Fruit fly (Drosophila melanogaster) Kc167 (cell line): ENCODE measurements around the gene dnd.

Source experiments
- Myc ChIP-seq: fragments of >200 bp; optimal IDR thresholded peaks from 2 replicates; lab custom pipeline; 2017; ENCODE audit warnings: missing external identifiers
- Sin3A ChIP-seq: fragments of >200 bp; optimal IDR thresholded peaks from 2 replicates; lab custom pipeline; 2018; ENCODE audit warnings: missing external identifiers
- h ChIP-seq: fragments of >200 bp; optimal IDR thresholded peaks from 3 replicates; lab custom pipeline; 2018; ENCODE audit warnings: missing external identifiers
- insv ChIP-seq: fragments of >200 bp; optimal IDR thresholded peaks from 3 replicates; lab custom pipeline; 2018; ENCODE audit warnings: missing external identifiers
- psq ChIP-seq: fragments of >200 bp; optimal IDR thresholded peaks from 2 replicates; lab custom pipeline; 2017; ENCODE audit warnings: missing external identifiers
- ttk ChIP-seq: sonication (Bioruptor generic); optimal IDR thresholded peaks from 2 replicates; lab custom pipeline; 2017; ENCODE audit warnings: missing external identifiers

Gene dnd

DNA sequence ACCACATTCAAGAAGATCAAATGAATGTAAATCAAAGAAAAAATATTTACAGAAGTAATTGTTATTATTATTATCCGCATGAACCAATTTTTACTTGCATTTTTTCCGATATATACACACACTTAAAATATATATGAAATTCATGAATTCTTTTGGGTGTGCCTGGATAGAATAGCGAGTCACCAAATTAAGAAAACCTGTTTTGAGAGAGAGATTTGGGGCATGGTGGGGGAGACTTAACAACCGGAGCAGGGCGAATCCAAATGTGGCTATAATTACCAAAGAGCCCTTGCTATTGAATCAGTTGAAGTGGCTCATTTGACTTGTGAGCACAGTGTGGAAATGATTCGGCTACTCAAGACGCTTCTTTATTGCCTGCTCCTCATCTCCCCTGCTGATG, 26.3 kb upstream of the dnd start, which contains the start of gene Qsox2:
Gene Qsox2 (plus strand): TSS at position 301 of the 400 bp plus-strand sequence.
- TF ChIP-seq insv, result no peak
- TF ChIP-seq Sin3A, result no peak
- TF ChIP-seq Myc (lab: Kevin White, UChicago), result no peak
- TF ChIP-seq h (lab: Kevin White, UChicago), result no peak
- no peak for TF ChIP-seq psq (lab: Kevin White, UChicago)
- TF ChIP-seq ttk, result no peak

- TF ChIP-seq Myc (lab: Kevin White, UChicago) (no peak), ttk (no peak), psq (lab: Kevin White, UChicago) (no peak), Sin3A (no peak), h (lab: Kevin White, UChicago) (no peak), insv (no peak)
Observed at dm6 chr3R:21911516-21911915, 24.4 kb upstream of the dnd start, which contains the start of gene Qsox3. Qsox3 (plus strand) TSS chr3R:21911816.

dm6 chr3R:21906867-21907266, 19.7 kb upstream of the dnd start:
- TF ChIP-seq Sin3A (no peak), psq (lab: Kevin White, UChicago) (no peak), h (lab: Kevin White, UChicago) (no peak), ttk (no peak), insv (no peak), Myc (lab: Kevin White, UChicago) (no peak)

DNA sequence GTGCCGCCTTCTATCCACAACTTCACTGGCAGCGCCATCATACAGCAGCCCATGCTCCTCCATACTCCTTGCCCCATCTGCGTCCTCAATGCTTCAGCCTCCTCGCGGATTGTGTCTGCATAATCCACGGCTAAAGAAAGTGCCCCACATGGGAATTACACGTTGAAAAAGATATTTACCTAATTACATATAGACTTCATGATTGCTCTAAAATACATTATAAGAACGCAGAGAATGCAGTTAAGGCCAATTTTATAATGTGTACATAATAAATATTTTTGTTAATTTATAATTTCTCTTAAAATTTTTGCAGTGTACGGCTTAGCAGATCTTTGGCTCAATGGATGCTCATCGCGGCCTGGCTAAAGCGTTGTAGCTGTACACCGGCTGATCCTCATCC, 18.5 kb upstream of the dnd start:
- TF ChIP-seq insv, result no peak
- no peak for TF ChIP-seq ttk
- no peak for TF ChIP-seq psq (lab: Kevin White, UChicago)
- no peak for TF ChIP-seq h (lab: Kevin White, UChicago)
- no peak for TF ChIP-seq Sin3A
- TF ChIP-seq Myc (lab: Kevin White, UChicago), result no peak

DNA sequence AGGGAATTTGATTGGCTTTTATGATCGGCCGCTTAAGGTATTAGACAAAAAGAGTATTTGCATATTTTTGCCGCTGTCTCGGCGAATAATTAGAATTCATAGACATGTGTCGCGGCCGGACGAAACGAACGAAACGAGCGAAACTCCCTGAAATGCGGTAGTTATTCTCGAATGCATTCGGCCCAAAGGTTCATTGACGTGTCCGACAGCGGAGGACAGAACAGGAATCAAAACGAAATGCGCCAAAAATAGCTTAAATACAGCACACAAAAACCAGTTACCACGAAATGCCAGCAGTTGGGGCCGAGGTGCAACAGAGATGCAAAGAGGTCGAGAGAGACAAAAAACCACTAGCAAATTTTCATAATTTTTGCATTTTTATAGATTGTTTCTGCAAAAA, 17.2 kb upstream of the dnd start:
- TF ChIP-seq Myc (lab: Kevin White, UChicago), result no peak
- no peak for TF ChIP-seq Sin3A
- TF ChIP-seq insv, result no peak
- no peak for TF ChIP-seq ttk
- no peak for TF ChIP-seq h (lab: Kevin White, UChicago)
- TF ChIP-seq psq (lab: Kevin White, UChicago), result no peak

DNA sequence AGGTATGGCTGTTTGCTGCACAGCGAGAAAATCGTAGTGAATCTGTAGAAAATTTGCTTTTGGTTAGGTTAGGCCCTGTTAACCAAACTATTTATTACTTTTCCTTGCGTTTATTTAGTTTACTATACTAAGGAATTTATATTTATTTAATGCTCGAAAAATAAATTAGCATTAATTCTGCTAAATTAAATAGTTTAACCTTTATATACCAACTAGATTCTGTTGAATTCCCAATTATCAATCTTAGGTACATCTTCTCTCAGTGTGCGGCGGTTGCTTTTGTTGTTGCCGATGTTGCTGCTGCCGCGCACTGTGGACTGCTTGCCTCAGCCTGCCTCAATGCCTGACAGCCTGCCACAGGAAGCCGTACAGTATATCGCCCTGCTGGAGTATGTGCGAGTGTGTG, 12.0 kb upstream of the dnd start:
- TF ChIP-seq Myc (lab: Kevin White, UChicago), result no peak

- TF ChIP-seq Sin3A (no peak), insv (no peak), ttk (no peak)
Observed at dm6 chr3R:21898758-21899157, 11.6 kb upstream of the dnd start.

DNA sequence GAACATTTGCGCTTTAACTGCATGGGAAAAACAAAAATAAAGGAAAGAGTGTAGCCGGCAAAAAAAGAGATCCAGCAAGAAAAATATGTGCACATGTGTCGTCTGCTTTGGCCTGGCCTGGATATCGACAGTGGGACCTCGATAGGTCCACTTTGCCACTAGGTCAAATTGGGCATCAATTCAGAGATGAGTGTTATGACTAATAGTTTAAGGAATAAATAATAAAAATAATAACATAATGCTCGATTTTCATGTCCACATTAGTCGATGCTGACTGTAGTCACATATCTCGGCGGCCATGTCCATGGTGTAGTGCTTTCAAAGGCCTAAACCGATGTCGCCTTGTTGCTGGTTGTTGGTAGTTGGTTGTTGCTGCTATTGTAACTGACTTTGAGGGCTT, 10.4 kb upstream of the dnd start:
- TF ChIP-seq ttk, result no peak
- TF ChIP-seq psq (lab: Kevin White, UChicago), result no peak
- TF ChIP-seq Myc (lab: Kevin White, UChicago), result no peak
- TF ChIP-seq insv, result no peak
- no peak for TF ChIP-seq h (lab: Kevin White, UChicago)
- TF ChIP-seq Sin3A, result no peak

- TF ChIP-seq h (lab: Kevin White, UChicago) (no peak), insv (no peak), Sin3A (no peak), Myc (lab: Kevin White, UChicago) (no peak), ttk (no peak), psq (lab: Kevin White, UChicago) (no peak)
Observed at dm6 chr3R:21895961-21896875, 9.1 kb upstream of the dnd start.

DNA sequence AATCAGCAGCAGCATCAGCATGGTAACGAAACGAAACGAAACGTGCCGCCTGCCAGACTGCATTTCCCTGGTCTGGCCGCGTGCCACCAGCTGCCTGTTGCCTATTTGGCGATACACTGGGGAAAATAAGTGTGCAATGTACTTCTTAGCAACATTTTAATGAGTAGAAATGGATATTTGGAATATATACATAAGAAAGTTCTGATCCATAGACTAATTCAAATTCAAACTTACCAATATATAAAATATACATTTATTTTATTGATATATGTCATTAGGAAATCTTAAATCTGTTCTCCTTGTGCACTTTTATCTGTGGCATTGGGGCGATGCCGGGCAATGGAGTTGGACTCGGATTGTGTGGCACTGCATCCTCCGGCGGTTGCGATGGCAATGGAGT, 6.8 kb upstream of the dnd start:
- TF ChIP-seq insv (no peak), h (lab: Kevin White, UChicago) (no peak), ttk (no peak), Sin3A (no peak), psq (lab: Kevin White, UChicago) (no peak), Myc (lab: Kevin White, UChicago) (no peak)

DNA sequence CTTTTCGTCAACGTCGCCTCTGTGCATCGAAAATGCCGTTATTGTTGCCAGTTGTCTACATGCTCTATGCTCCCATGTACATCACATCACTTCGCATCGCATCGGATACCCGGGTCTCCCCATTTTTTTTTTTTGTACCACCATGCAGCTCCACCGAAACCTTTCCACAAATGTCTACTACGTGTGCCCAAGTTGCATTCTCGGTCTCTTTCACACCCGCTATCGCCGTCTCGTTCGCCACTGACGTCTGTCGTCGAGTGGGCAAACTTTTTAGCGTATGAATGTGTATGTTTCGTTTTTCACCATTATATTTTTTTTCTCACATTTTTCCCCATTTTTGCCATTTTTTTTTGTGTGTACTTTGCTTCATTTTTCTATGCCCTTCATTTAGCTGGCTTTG, 5.3 kb upstream of the dnd start:
- no peak for TF ChIP-seq insv
- TF ChIP-seq psq (lab: Kevin White, UChicago), result no peak

DNA sequence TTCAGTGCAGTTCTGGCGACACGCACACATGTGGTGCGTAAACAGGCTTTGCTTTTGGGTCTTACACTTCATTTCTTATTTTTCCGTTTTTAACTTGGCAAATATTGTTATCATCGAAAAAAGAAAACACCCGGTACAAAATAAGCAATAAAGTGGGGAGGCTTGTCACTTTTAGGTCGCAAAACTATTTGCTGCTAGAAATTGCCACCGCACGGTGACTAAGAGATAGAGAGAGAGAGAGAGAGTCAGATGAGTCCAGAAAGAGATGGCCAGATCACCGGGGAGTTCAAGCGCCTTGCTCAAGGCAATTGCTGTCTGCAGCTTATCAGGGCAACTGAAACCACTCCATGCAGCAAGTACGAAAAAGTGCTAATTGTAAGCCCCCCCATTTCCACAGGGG, 3.6 kb upstream of the dnd start:
- TF ChIP-seq ttk, result no peak
- TF ChIP-seq Sin3A, result no peak
- TF ChIP-seq insv, result no peak
- no peak for TF ChIP-seq h (lab: Kevin White, UChicago)
- TF ChIP-seq Myc (lab: Kevin White, UChicago), result no peak
- TF ChIP-seq psq (lab: Kevin White, UChicago), result no peak

dm6 chr3R:21889945-21890344, 2.8 kb upstream of the dnd start:
- no peak for TF ChIP-seq insv
- no peak for TF ChIP-seq ttk
- no peak for TF ChIP-seq h (lab: Kevin White, UChicago)
- no peak for TF ChIP-seq psq (lab: Kevin White, UChicago)
- no peak for TF ChIP-seq Myc (lab: Kevin White, UChicago)
